Fruit fly (Drosophila melanogaster): ENCODE data around the gene mtgo.

DNA sequence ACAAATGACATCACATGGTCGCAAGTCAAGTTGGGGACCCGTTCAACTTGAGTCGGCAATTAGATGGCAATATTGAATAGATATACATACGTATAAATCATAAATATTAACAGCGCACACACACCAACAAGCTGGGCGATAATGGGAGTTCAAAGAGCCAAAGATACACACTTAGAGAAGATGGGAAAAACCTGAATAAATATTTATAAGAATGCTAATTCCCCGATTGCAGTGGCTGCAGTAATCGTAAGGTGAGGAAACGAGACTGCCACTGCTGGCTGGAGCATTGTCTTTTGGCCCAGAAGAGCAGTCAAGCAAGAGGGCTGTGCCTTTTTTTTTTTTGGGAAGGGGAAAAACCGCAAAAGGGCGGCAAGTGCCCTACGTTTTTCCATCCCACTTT, 165.4 kb downstream of the mtgo start:
- no peak for TF ChIP-seq psq (GFP tag; optimal IDR thresholded peaks at IDR 0.05)
- TF ChIP-seq HLH106 (tag; optimal IDR thresholded peaks at IDR 0.05): no peak
- TF ChIP-seq fru (GFP tag; optimal IDR thresholded peaks at IDR 0.05): no peak
- TF ChIP-seq ey (GFP tag; optimal IDR thresholded peaks at IDR 0.05): no peak
- no peak for TF ChIP-seq pan (optimal IDR thresholded peaks at IDR 0.05)
- TF ChIP-seq Abd-B (GFP tag; optimal IDR thresholded peaks at IDR 0.05): no peak
- TF ChIP-seq dmrt93B (GFP tag; optimal IDR thresholded peaks at IDR 0.05): no peak
- TF ChIP-seq jim (GFP tag; optimal IDR thresholded peaks at IDR 0.05): no peak
- no peak for TF ChIP-seq Myc (optimal IDR thresholded peaks at IDR 0.05)
- TF ChIP-seq CG9705 (GFP tag; optimal IDR thresholded peaks at IDR 0.05): no peak
- no peak for TF ChIP-seq lola (GFP tag; optimal IDR thresholded peaks at IDR 0.05)
- TF ChIP-seq dsf (GFP tag; optimal IDR thresholded peaks at IDR 0.05; ENCODE audit: borderline replicate concordance): no peak
- TF ChIP-seq tai (GFP tag; optimal IDR thresholded peaks at IDR 0.05): no peak

All from whole organism, wandering third instar larva.